Fruit fly (Drosophila melanogaster) whole organism, embryonic: ENCODE measurements around the gene sud1.
A peak's percentile ranks its signal among the peaks of the same experiment; 100 is the strongest.

Experiments used
- BtbVII ChIP-seq: fragments of 200-800 bp; sonication (Bioruptor generic); optimal IDR thresholded peaks from 3 replicates; lab custom pipeline; 2017; ENCODE audit warnings: missing biosample characterization, mild to moderate bottlenecking, missing genetic modification characterization
- CG12659 ChIP-seq: fragments of 200-800 bp; sonication (Bioruptor generic); optimal IDR thresholded peaks from 3 replicates; lab custom pipeline; 2017; ENCODE audit warnings: mild to moderate bottlenecking, missing biosample characterization, missing genetic modification reagents, missing genetic modification characterization
- CG13775 ChIP-seq: fragments of 200-800 bp; sonication (Bioruptor generic); optimal IDR thresholded peaks from 3 replicates; lab custom pipeline; 2017; ENCODE audit warnings: missing biosample characterization, mild to moderate bottlenecking, missing genetic modification characterization
- CG16863 ChIP-seq: fragments of 200-800 bp; sonication (Bioruptor generic); optimal IDR thresholded peaks from 3 replicates; lab custom pipeline; 2016; ENCODE audit warnings: missing biosample characterization, missing genetic modification characterization
- CG34224 ChIP-seq: fragments of 200-800 bp; sonication (Bioruptor generic); IDR thresholded peaks from 3 replicates; pipeline ENCODE4 v1.3.6; 2022; ENCODE audit warnings: missing biosample characterization, missing genetic modification characterization; ENCODE audit not compliant: partially characterized antibody
- CG3726 ChIP-seq: fragments of 200-800 bp; sonication (Bioruptor generic); IDR thresholded peaks from 3 replicates; pipeline ENCODE4, ENCODE4 v1.3.6; 2022; ENCODE audit warnings: missing biosample characterization, missing genetic modification characterization
- CG8290 ChIP-seq, 3 experiments: fragments of 200-800 bp; sonication (Bioruptor generic); optimal IDR thresholded peaks; 2 replicates each; lab custom pipeline; 2016 to 2019; ENCODE audit warnings: missing biosample characterization in 3 of 3, missing genetic modification characterization in 3 of 3, mild to moderate bottlenecking in 2 of 3, moderate library complexity in 1 of 3
- CG8478 ChIP-seq: fragments of >200 bp; optimal IDR thresholded peaks from 2 replicates; lab custom pipeline; 2018
- CG9215 ChIP-seq: fragments of 200-800 bp; sonication (Bioruptor generic); IDR thresholded peaks from 2 replicates; pipeline ENCODE4 v1.3.6; 2022; ENCODE audit warnings: missing biosample characterization, missing genetic modification characterization
- CG9437 ChIP-seq: fragments of 200-800 bp; sonication (Bioruptor generic); optimal IDR thresholded peaks from 2 replicates; lab custom pipeline; 2018; ENCODE audit warnings: missing biosample characterization, mild to moderate bottlenecking, missing genetic modification characterization
- CG9876 ChIP-seq: fragments of 200-800 bp; sonication (Bioruptor generic); optimal IDR thresholded peaks from 2 replicates; lab custom pipeline; 2016; ENCODE audit warnings: missing biosample characterization, missing genetic modification characterization
- HHEX ChIP-seq: fragments of 200-800 bp; sonication (Bioruptor generic); optimal IDR thresholded peaks from 3 replicates; lab custom pipeline; 2017; ENCODE audit warnings: missing biosample characterization, mild to moderate bottlenecking, missing genetic modification characterization, missing genetic modification reagents
- cwo ChIP-seq: fragments of 200-800 bp; sonication (Bioruptor generic); optimal IDR thresholded peaks from 3 replicates; lab custom pipeline; 2017; ENCODE audit warnings: missing biosample characterization, missing genetic modification characterization, mild to moderate bottlenecking, moderate library complexity, missing genetic modification reagents

dm6 chr3R:24917814-24918636, at the start of gene sud1, which contains the start of the genes PIG-S and CG11168:
- TF ChIP-seq CG9215 (peak; percentile 69), CG12659 (GFP tag; lab: Kevin White, UChicago) (peak; percentile 65), CG8478 (lab: Kevin White, UChicago) (no peak), CG34224 (GFP tag; lab: Robert Waterston, UW) (peak; percentile 93), CG8290 (GFP tag; optimal IDR thresholded peaks at IDR 0.05; lab: Kevin White, UChicago) (peak; percentile 40), CG8290 (tag; optimal IDR thresholded peaks at IDR 0.05; lab: Kevin White, UChicago) (no peak), CG16863 (GFP tag; lab: Kevin White, UChicago) (no peak), CG9876 (GFP tag; lab: Kevin White, UChicago) (no peak), cwo (no peak), HHEX (no peak), CG3726 (GFP tag; lab: Robert Waterston, UW) (peak; percentile 32; the same call in 1 of the 3 replicates), BtbVII (GFP tag; lab: Kevin White, UChicago) (no peak), CG9437 (peak; percentile 46), CG13775 (GFP tag; lab: Kevin White, UChicago) (peak; percentile 66)
